Fruit fly (Drosophila melanogaster) whole organism, wandering third instar larva: Measurements from ENCODE around the gene Arr2.

Experiments
- Dfd ChIP-seq: fragments of >200 bp; optimal IDR thresholded peaks from 2 replicates; lab custom pipeline; 2017; ENCODE audit warnings: missing biosample characterization, missing genetic modification characterization
- Myc ChIP-seq: fragments of >200 bp; optimal IDR thresholded peaks from 2 replicates; lab custom pipeline; 2017
- psq ChIP-seq: fragments of 200-800 bp; sonication (Bioruptor generic); optimal IDR thresholded peaks from 3 replicates; lab custom pipeline; 2017; ENCODE audit warnings: missing biosample characterization, mild to moderate bottlenecking, missing genetic modification characterization, moderate library complexity

DNA sequence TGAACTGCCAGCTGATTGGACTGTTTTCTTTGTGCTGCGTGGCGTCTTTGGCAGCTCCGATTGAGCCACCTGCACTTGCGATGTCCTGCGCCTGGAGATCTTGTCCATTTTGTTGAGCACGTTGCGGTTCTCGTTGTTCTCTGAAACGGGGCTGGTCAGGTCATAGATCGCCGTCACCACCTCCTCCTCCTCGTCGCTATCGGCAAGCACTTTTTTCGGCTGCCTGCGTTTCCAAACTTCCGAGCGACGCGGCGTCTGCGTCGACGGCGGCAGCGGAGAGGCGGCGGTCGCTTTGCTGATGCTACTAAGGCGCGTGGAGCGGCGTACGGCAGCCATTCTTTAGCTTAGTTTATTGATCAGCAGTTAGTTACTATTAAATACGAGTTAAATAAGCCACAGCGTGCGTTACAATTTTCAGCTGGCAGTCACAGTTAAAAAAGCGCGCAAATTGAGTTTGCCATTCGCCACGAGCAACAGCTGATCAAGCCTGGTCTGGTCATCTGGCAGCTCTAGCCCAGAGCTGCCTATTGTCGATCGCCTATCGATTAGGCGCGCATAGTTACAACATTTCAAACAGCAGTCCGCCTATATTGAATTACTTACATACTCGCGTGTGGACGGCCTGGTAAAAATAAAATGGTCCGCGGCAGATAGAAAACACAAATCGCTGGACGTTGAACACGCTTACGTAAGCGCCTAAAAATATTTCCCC lies 15.0 kb downstream of the Arr2 start, which contains the start of gene Cdc6:
- no peak for TF ChIP-seq Myc (lab: Kevin White, UChicago)
- no peak for TF ChIP-seq psq (GFP tag; lab: Kevin White, UChicago)
- no peak for TF ChIP-seq Dfd (GFP tag; lab: Kevin White, UChicago)
